Fruit fly (Drosophila melanogaster) whole organism, embryonic: ENCODE results near the gene Kal1.

ENCODE experiments used
- Adf1 ChIP-seq: fragments of 200-800 bp; sonication (Bioruptor generic); IDR thresholded peaks from 2 replicates; pipeline ENCODE4 v1.3.6; 2022; ENCODE audit warnings: missing biosample characterization, missing genetic modification characterization
- Atf6 ChIP-seq: fragments of 200-800 bp; sonication (Bioruptor generic); IDR thresholded peaks from 2 replicates; pipeline ENCODE4 v1.3.6; 2022; ENCODE audit warnings: missing biosample characterization, missing genetic modification characterization
- BtbVII ChIP-seq: fragments of 200-800 bp; sonication (Bioruptor generic); optimal IDR thresholded peaks from 3 replicates; lab custom pipeline; 2017; ENCODE audit warnings: missing biosample characterization, mild to moderate bottlenecking, missing genetic modification characterization
- CG10654 ChIP-seq: fragments of 200-800 bp; sonication (Bioruptor generic); optimal IDR thresholded peaks from 2 replicates; lab custom pipeline; 2016; ENCODE audit warnings: missing biosample characterization, missing genetic modification characterization
- CG11504 ChIP-seq: fragments of 200-800 bp; sonication (Bioruptor generic); optimal IDR thresholded peaks from 3 replicates; lab custom pipeline; 2019; ENCODE audit warnings: missing biosample characterization, mild to moderate bottlenecking, missing genetic modification characterization, moderate library complexity
- CG12942 ChIP-seq: fragments of 200-800 bp; sonication (Bioruptor generic); optimal IDR thresholded peaks from 3 replicates; lab custom pipeline; 2016; ENCODE audit warnings: missing biosample characterization, missing genetic modification characterization
- CG13424 ChIP-seq: fragments of 200-800 bp; sonication (Bioruptor generic); optimal IDR thresholded peaks from 2 replicates; lab custom pipeline; 2019; ENCODE audit warnings: missing biosample characterization, mild to moderate bottlenecking, missing genetic modification characterization, moderate library complexity
- CG16863 ChIP-seq: fragments of 200-800 bp; sonication (Bioruptor generic); optimal IDR thresholded peaks from 3 replicates; lab custom pipeline; 2016; ENCODE audit warnings: missing biosample characterization, missing genetic modification characterization
- CG17361 ChIP-seq: fragments of 200-800 bp; sonication (Bioruptor generic); IDR thresholded peaks from 3 replicates; pipeline ENCODE4 v1.3.6; 2022; ENCODE audit warnings: missing biosample characterization, missing genetic modification characterization
- CG17612 ChIP-seq: fragments of 200-800 bp; sonication (Bioruptor generic); IDR thresholded peaks from 2 replicates; pipeline ENCODE4 v1.3.6; 2022; ENCODE audit warnings: missing biosample characterization, missing genetic modification characterization
- CG17802 ChIP-seq: fragments of 200-800 bp; sonication (Bioruptor generic); optimal IDR thresholded peaks from 2 replicates; lab custom pipeline; 2018; ENCODE audit warnings: missing biosample characterization, mild to moderate bottlenecking, missing genetic modification characterization, moderate library complexity
- CG3407 ChIP-seq: fragments of 200-800 bp; sonication (Bioruptor generic); optimal IDR thresholded peaks from 2 replicates; lab custom pipeline; 2018; ENCODE audit warnings: missing biosample characterization, mild to moderate bottlenecking, missing genetic modification characterization
- CG34422 ChIP-seq: fragments of 200-800 bp; sonication (Bioruptor generic); IDR thresholded peaks from 3 replicates; pipeline ENCODE4 v1.3.6; 2022; ENCODE audit warnings: missing biosample characterization, missing genetic modification characterization
- CG6254 ChIP-seq: fragments of 200-800 bp; sonication (Bioruptor generic); optimal IDR thresholded peaks from 3 replicates; lab custom pipeline; 2017; ENCODE audit warnings: mild to moderate bottlenecking, missing biosample characterization, missing genetic modification reagents, missing genetic modification characterization
- CG6854 ChIP-seq: fragments of 200-800 bp; sonication (Bioruptor generic); optimal IDR thresholded peaks from 3 replicates; lab custom pipeline; 2017; ENCODE audit warnings: missing biosample characterization, mild to moderate bottlenecking, missing genetic modification characterization
- CG7556 ChIP-seq: fragments of 200-800 bp; sonication (Bioruptor generic); optimal IDR thresholded peaks from 2 replicates; lab custom pipeline; 2017; ENCODE audit warnings: missing biosample characterization, mild to moderate bottlenecking, missing genetic modification characterization
- CG7786 ChIP-seq: fragments of 200-800 bp; sonication (Bioruptor generic); optimal IDR thresholded peaks from 2 replicates; lab custom pipeline; 2016; ENCODE audit warnings: missing biosample characterization, missing genetic modification characterization
- CG7987 ChIP-seq: fragments of 200-800 bp; sonication (Bioruptor generic); optimal IDR thresholded peaks from 2 replicates; lab custom pipeline; 2018; ENCODE audit warnings: missing biosample characterization, mild to moderate bottlenecking, missing genetic modification characterization, moderate library complexity
- CG8388 ChIP-seq: fragments of 200-800 bp; sonication (Bioruptor generic); optimal IDR thresholded peaks from 2 replicates; lab custom pipeline; 2019; ENCODE audit warnings: missing biosample characterization, mild to moderate bottlenecking, missing genetic modification characterization, moderate library complexity
- Chrac-16 ChIP-seq: fragments of 200-800 bp; sonication (Bioruptor generic); optimal IDR thresholded peaks from 3 replicates; lab custom pipeline; 2016; ENCODE audit warnings: missing biosample characterization, missing genetic modification characterization
- Deaf1 ChIP-seq: fragments of 200-800 bp; optimal IDR thresholded peaks from 3 replicates; lab custom pipeline; 2019; ENCODE audit warnings: missing biosample characterization, mild to moderate bottlenecking, missing genetic modification characterization, moderate library complexity
- Dek ChIP-seq: fragments of 200-800 bp; sonication (Bioruptor generic); optimal IDR thresholded peaks from 3 replicates; lab custom pipeline; 2019; ENCODE audit warnings: missing biosample characterization, mild to moderate bottlenecking, missing genetic modification characterization, moderate library complexity
- Dp ChIP-seq: fragments of 200-800 bp; sonication (Bioruptor generic); optimal IDR thresholded peaks from 2 replicates; lab custom pipeline; 2018; ENCODE audit warnings: missing biosample characterization, mild to moderate bottlenecking, missing genetic modification characterization, moderate library complexity
- Eip74EF ChIP-seq, 2 experiments: fragments of 200-800 bp in 1 of 2; fragments of >200 bp in 1 of 2; sonication (Bioruptor generic) in 1 of 2; optimal IDR thresholded peaks; 2 replicates each; lab custom pipeline; 2017 to 2019; ENCODE audit warnings: missing biosample characterization in 2 of 2, missing genetic modification characterization in 2 of 2, mild to moderate bottlenecking in 1 of 2, moderate library complexity in 1 of 2
- GATAe ChIP-seq: fragments of 200-800 bp; sonication (Bioruptor generic); conservative IDR thresholded peaks from 2 replicates; pipeline ENCODE4 v1.3.6; 2022; ENCODE audit warnings: missing biosample characterization, missing genetic modification characterization
- HLH3B ChIP-seq: fragments of 200-800 bp; sonication (Bioruptor generic); IDR thresholded peaks from 2 replicates; pipeline ENCODE4 v1.3.6; 2022; ENCODE audit warnings: missing biosample characterization, missing genetic modification characterization
- HLH54F ChIP-seq: fragments of 200-800 bp; sonication (Bioruptor generic); optimal IDR thresholded peaks from 3 replicates; lab custom pipeline; 2016; ENCODE audit warnings: missing biosample characterization, missing genetic modification characterization
- Max ChIP-seq: fragments of 200-800 bp; sonication (Bioruptor generic); optimal IDR thresholded peaks from 2 replicates; lab custom pipeline; 2016; ENCODE audit warnings: missing biosample characterization, mild to moderate bottlenecking, missing genetic modification characterization
- Mes4 ChIP-seq: fragments of 200-800 bp; sonication (Bioruptor generic); optimal IDR thresholded peaks from 2 replicates; lab custom pipeline; 2016; ENCODE audit warnings: missing biosample characterization, missing genetic modification characterization
- Poxn ChIP-seq: fragments of 200-800 bp; sonication (Bioruptor generic); IDR thresholded peaks from 2 replicates; pipeline ENCODE4 v1.3.6; 2022; ENCODE audit warnings: missing biosample characterization, missing genetic modification characterization
- Ravus ChIP-seq: fragments of 200-800 bp; sonication (Bioruptor generic); IDR thresholded peaks from 2 replicates; pipeline ENCODE4 v1.3.6; 2022; ENCODE audit warnings: missing biosample characterization, missing genetic modification characterization
- Stat92E ChIP-seq, 3 experiments: fragments of >200 bp in 2 of 3; fragments of 200-800 bp in 1 of 3; sonication (Bioruptor generic) in 1 of 3; optimal IDR thresholded peaks; 2 replicates each; lab custom pipeline; 2017 to 2019; ENCODE audit warnings: missing biosample characterization in 3 of 3, missing genetic modification characterization in 3 of 3, mild to moderate bottlenecking in 1 of 3, moderate library complexity in 1 of 3
- Tbp ChIP-seq: fragments of >200 bp; optimal IDR thresholded peaks from 2 replicates; lab custom pipeline; 2018; ENCODE audit warnings: missing biosample characterization, missing genetic modification characterization
- bcd ChIP-seq: fragments of 200-800 bp; sonication (Bioruptor generic); optimal IDR thresholded peaks from 2 replicates; lab custom pipeline; 2017; ENCODE audit warnings: missing biosample characterization, mild to moderate bottlenecking, missing genetic modification characterization
- bigmax ChIP-seq: fragments of 200-800 bp; sonication (Bioruptor generic); optimal IDR thresholded peaks from 2 replicates; lab custom pipeline; 2018; ENCODE audit warnings: missing biosample characterization, mild to moderate bottlenecking, missing genetic modification characterization
- btn ChIP-seq: fragments of 200-800 bp; sonication (Bioruptor generic); optimal IDR thresholded peaks from 2 replicates; lab custom pipeline; 2016; ENCODE audit warnings: missing biosample characterization, missing genetic modification characterization
- dmrt11E ChIP-seq: fragments of 200-800 bp; sonication (Bioruptor generic); optimal IDR thresholded peaks from 3 replicates; lab custom pipeline; 2018; ENCODE audit warnings: missing biosample characterization, mild to moderate bottlenecking, missing genetic modification characterization, moderate library complexity
- dpn ChIP-seq, 2 experiments: fragments of 200-800 bp; sonication (Bioruptor generic); optimal IDR thresholded peaks; 3 replicates each; lab custom pipeline; 2016; ENCODE audit warnings: missing biosample characterization in 2 of 2, missing genetic modification characterization in 2 of 2
- dysf ChIP-seq: fragments of 200-800 bp; sonication (Bioruptor generic); IDR thresholded peaks from 3 replicates; pipeline ENCODE4 v1.3.6; 2022; ENCODE audit warnings: missing biosample characterization, missing genetic modification characterization
- emc ChIP-seq: fragments of 200-800 bp; sonication (Bioruptor generic); optimal IDR thresholded peaks from 2 replicates; lab custom pipeline; 2016; ENCODE audit warnings: missing biosample characterization, missing genetic modification characterization
- kah ChIP-seq: fragments of 200-800 bp; sonication (Bioruptor generic); optimal IDR thresholded peaks from 2 replicates; lab custom pipeline; 2018; ENCODE audit warnings: missing biosample characterization, mild to moderate bottlenecking, missing genetic modification characterization
- lola ChIP-seq, 3 experiments: fragments of >200 bp in 2 of 3; fragments of 200-800 bp in 1 of 3; sonication (Bioruptor generic) in 1 of 3; optimal IDR thresholded peaks; 2 replicates each; lab custom pipeline; 2017 to 2019; ENCODE audit warnings: missing biosample characterization in 3 of 3, missing genetic modification characterization in 3 of 3, mild to moderate bottlenecking in 1 of 3, moderate library complexity in 1 of 3
- lov ChIP-seq, 2 experiments: fragments of 200-800 bp in 1 of 2; fragments of >200 bp in 1 of 2; sonication (Bioruptor generic) in 1 of 2; IDR thresholded peaks in 1 of 2; optimal IDR thresholded peaks in 1 of 2; 2 replicates in 1 of 2; 3 replicates in 1 of 2; pipeline versions ENCODE4 v1.3.6 to Lab custom; 2017 to 2022; ENCODE audit warnings: missing biosample characterization in 1 of 2, missing genetic modification characterization in 1 of 2
- nerfin-1 ChIP-seq: fragments of 200-800 bp; sonication (Bioruptor generic); optimal IDR thresholded peaks from 3 replicates; lab custom pipeline; 2019; ENCODE audit warnings: missing biosample characterization, mild to moderate bottlenecking, missing genetic modification characterization, moderate library complexity
- salm ChIP-seq: fragments of 200-800 bp; sonication (Bioruptor generic); optimal IDR thresholded peaks from 2 replicates; lab custom pipeline; 2018; ENCODE audit warnings: missing biosample characterization, mild to moderate bottlenecking, missing genetic modification characterization
- shn ChIP-seq: fragments of 200-800 bp; sonication (Bioruptor generic); optimal IDR thresholded peaks from 3 replicates; lab custom pipeline; 2016; ENCODE audit warnings: missing biosample characterization, missing genetic modification characterization
- tna ChIP-seq: fragments of 200-800 bp; sonication (Bioruptor generic); IDR thresholded peaks from 2 replicates; pipeline ENCODE4 v1.3.6; 2022; ENCODE audit warnings: missing biosample characterization, missing genetic modification characterization; ENCODE audit not compliant: partially characterized antibody
- tx ChIP-seq: fragments of 200-800 bp; sonication (Bioruptor generic); optimal IDR thresholded peaks from 2 replicates; lab custom pipeline; 2016; ENCODE audit warnings: missing biosample characterization, missing genetic modification characterization
- zen ChIP-seq: fragments of 200-800 bp; sonication (Bioruptor generic); optimal IDR thresholded peaks from 3 replicates; lab custom pipeline; 2018; ENCODE audit warnings: missing biosample characterization, mild to moderate bottlenecking, missing genetic modification characterization, moderate library complexity

Kal1 gene

dm6 chr3R:24193373-24193879, 52.2 kb downstream of the Kal1 start, which contains the start of the genes SMC6 and CG6204 (continued):
- TF ChIP-seq Ravus (GFP tag; lab: Robert Waterston, UW) (peak; percentile 90), Mes4 (GFP tag; lab: Kevin White, UChicago) (peak; percentile 58), zen (tag; lab: Kevin White, UChicago) (peak; percentile 95), GATAe (GFP tag; lab: Robert Waterston, UW) (peak; percentile 84), CG11504 (tag; lab: Kevin White, UChicago) (peak; percentile 94), Stat92E (GFP tag; optimal IDR thresholded peaks at IDR 0.05; lab: Kevin White, UChicago) (peak in 1 of 3 experiments; percentile 89), dpn (GFP tag; optimal IDR thresholded peaks at IDR 0.05; lab: Kevin White, UChicago) (peak; percentile 89 to 94), CG34422 (GFP tag; lab: Robert Waterston, UW) (peak; percentile 95), dysf (GFP tag; lab: Robert Waterston, UW) (peak; percentile 97), HLH54F (GFP tag; lab: Kevin White, UChicago) (peak; percentile 82), tx (GFP tag; lab: Kevin White, UChicago) (peak; percentile 79), CG12942 (GFP tag; lab: Kevin White, UChicago) (peak; percentile 85), CG13424 (tag; lab: Kevin White, UChicago) (peak; percentile 95), CG6254 (GFP tag; lab: Kevin White, UChicago) (peak; percentile 80), CG7987 (GFP tag; lab: Kevin White, UChicago) (peak; percentile 72), CG16863 (GFP tag; lab: Kevin White, UChicago) (peak; percentile 74), kah (GFP tag; lab: Kevin White, UChicago) (peak; percentile 79), emc (peak; percentile 40), CG17612 (GFP tag; lab: Robert Waterston, UW) (peak; percentile 75), BtbVII (peak; percentile 84), Tbp (no peak), bcd (GFP tag; lab: Kevin White, UChicago) (peak; percentile 94), Max (GFP tag; lab: Kevin White, UChicago) (peak; percentile 92), dmrt11E (tag; lab: Kevin White, UChicago) (peak; percentile 93), CG7786 (peak; percentile 79), bigmax (GFP tag; lab: Kevin White, UChicago) (no peak), tna (GFP tag; lab: Robert Waterston, UW) (no peak), Chrac-16 (GFP tag; lab: Kevin White, UChicago) (peak; percentile 94), Dek (tag; lab: Kevin White, UChicago) (peak; percentile 94), CG3407 (GFP tag; lab: Kevin White, UChicago) (peak; percentile 81), Poxn (GFP tag; lab: Robert Waterston, UW) (peak; percentile 92), shn (peak; percentile 65), CG7556 (GFP tag; lab: Kevin White, UChicago) (peak; percentile 93), nerfin-1 (tag; lab: Kevin White, UChicago) (peak; percentile 94), Deaf1 (tag; lab: Kevin White, UChicago) (no peak), HLH3B (GFP tag; lab: Robert Waterston, UW) (peak; percentile 92), Atf6 (GFP tag; lab: Robert Waterston, UW) (peak; percentile 94), salm (tag; lab: Kevin White, UChicago) (peak; percentile 92), CG17361 (GFP tag; lab: Robert Waterston, UW) (peak; percentile 97), Adf1 (GFP tag; lab: Robert Waterston, UW) (peak; percentile 74), lov (optimal IDR thresholded peaks at IDR 0.05; lab: Kevin White, UChicago) (no peak), lov (GFP tag; IDR thresholded peaks at IDR 0.05; lab: Robert Waterston, UW) (peak; percentile 89), Eip74EF (GFP tag; optimal IDR thresholded peaks at IDR 0.05; lab: Kevin White, UChicago) (peak in 1 of 2 experiments; percentile 91), CG6854 (GFP tag; lab: Kevin White, UChicago) (peak; percentile 82), lola (GFP tag; optimal IDR thresholded peaks at IDR 0.05; lab: Kevin White, UChicago) (peak in 1 of 3 experiments; percentile 90), CG8388 (GFP tag; lab: Kevin White, UChicago) (peak; percentile 92), btn (peak; percentile 34), CG17802 (tag; lab: Kevin White, UChicago) (peak; percentile 75), CG10654 (GFP tag; lab: Kevin White, UChicago) (peak; percentile 88), Dp (GFP tag; lab: Kevin White, UChicago) (peak; percentile 69)
